Fruit fly (Drosophila melanogaster) whole organism, embryonic: ENCODE results near the gene Sgs1.

ENCODE experiments used
- Atf-2 ChIP-seq: fragments of 200-800 bp; sonication (Bioruptor generic); optimal IDR thresholded peaks from 2 replicates; lab custom pipeline; 2016; ENCODE audit warnings: missing biosample characterization, missing genetic modification characterization
- CG12659 ChIP-seq: fragments of 200-800 bp; sonication (Bioruptor generic); optimal IDR thresholded peaks from 3 replicates; lab custom pipeline; 2017; ENCODE audit warnings: mild to moderate bottlenecking, missing biosample characterization, missing genetic modification reagents, missing genetic modification characterization
- CG14014 ChIP-seq: fragments of 200-800 bp; sonication (Bioruptor generic); IDR thresholded peaks from 2 replicates; pipeline ENCODE4 v1.3.6; 2022; ENCODE audit warnings: missing biosample characterization, missing genetic modification characterization
- CG16813 ChIP-seq: fragments of 200-800 bp; sonication (Bioruptor generic); IDR thresholded peaks from 3 replicates; pipeline ENCODE4 v1.3.6; 2022; ENCODE audit warnings: missing biosample characterization, missing genetic modification characterization; ENCODE audit not compliant: partially characterized antibody
- Hand ChIP-seq: fragments of 200-800 bp; sonication (Bioruptor generic); optimal IDR thresholded peaks from 2 replicates; lab custom pipeline; 2017; ENCODE audit warnings: mild to moderate bottlenecking, missing biosample characterization, missing genetic modification reagents, missing genetic modification characterization
- Hmr ChIP-seq: fragments of 200-800 bp; sonication (Bioruptor generic); optimal IDR thresholded peaks from 3 replicates; lab custom pipeline; 2017; ENCODE audit warnings: mild to moderate bottlenecking, missing biosample characterization, missing genetic modification reagents, missing genetic modification characterization
- Opbp ChIP-seq: fragments of 200-800 bp; sonication (Bioruptor generic); IDR thresholded peaks from 3 replicates; pipeline ENCODE4 v1.3.6; 2022; ENCODE audit warnings: missing biosample characterization, missing genetic modification characterization; ENCODE audit not compliant: partially characterized antibody
- hb ChIP-seq: fragments of 200-800 bp; sonication (Bioruptor generic); IDR thresholded peaks from 3 replicates; pipeline ENCODE4 v1.3.6; 2022; ENCODE audit warnings: missing biosample characterization, missing genetic modification characterization; ENCODE audit not compliant: partially characterized antibody
- seq ChIP-seq: fragments of 200-800 bp; sonication (Bioruptor generic); IDR thresholded peaks from 2 replicates; pipeline ENCODE4 v1.3.6; 2022; ENCODE audit warnings: missing biosample characterization, missing genetic modification characterization
- unc-4 ChIP-seq: fragments of 200-800 bp; sonication (Bioruptor generic); IDR thresholded peaks from 2 replicates; pipeline ENCODE4 v1.3.6; 2022; ENCODE audit warnings: missing biosample characterization, missing genetic modification characterization; ENCODE audit not compliant: partially characterized antibody
- usp ChIP-seq: fragments of >200 bp; optimal IDR thresholded peaks from 2 replicates; lab custom pipeline; 2017; ENCODE audit warnings: missing biosample characterization, missing genetic modification characterization
- yki ChIP-seq: fragments of >200 bp; optimal IDR thresholded peaks from 3 replicates; lab custom pipeline; 2018

DNA sequence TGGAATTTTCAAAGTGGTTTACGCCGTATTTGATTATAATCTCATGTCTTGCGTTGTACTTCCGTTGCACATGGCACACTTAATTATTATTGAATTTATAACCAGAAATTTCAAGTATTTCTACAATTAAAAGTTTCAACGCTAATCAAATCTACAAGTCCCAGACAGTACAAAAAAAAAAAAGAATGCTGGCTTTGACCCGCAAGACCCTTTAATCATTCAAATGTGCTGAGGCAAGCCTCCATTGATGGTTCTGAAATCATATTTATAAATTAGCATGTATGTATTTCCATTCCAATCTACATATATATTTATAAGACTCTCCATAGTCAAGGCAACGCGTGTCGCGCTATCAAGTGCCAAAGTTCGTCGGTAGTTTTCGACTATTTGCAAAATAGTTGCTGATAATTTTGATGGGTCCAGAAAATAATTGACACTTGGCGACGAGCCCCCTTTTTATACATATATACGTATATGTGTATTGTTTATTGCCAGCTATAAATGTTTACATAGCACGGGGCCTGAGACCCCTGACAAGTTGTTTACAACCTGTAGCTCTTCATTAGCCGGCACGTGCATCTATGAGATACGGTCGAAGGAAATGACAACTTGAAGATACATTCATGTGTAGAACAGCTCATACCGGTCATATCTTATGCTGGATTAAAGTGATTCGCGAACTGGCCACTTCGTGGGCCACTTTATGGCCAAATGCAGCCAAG lies 40.6 kb upstream of the Sgs1 start:
- TF ChIP-seq usp (GFP tag; lab: Kevin White, UChicago) = no peak
- TF ChIP-seq CG16813 (GFP tag; lab: Robert Waterston, UW) = 0 out of 3 replicates have a peak, but pooled peaks have one; percentile 8
- no peak for TF ChIP-seq Hmr (GFP tag; lab: Kevin White, UChicago)
- TF ChIP-seq Opbp (GFP tag; lab: Robert Waterston, UW) = no peak
- no peak for TF ChIP-seq hb (GFP tag; lab: Robert Waterston, UW)
- TF ChIP-seq seq (GFP tag; lab: Robert Waterston, UW) = no peak
- TF ChIP-seq CG14014 (GFP tag; lab: Robert Waterston, UW) = no peak
- no peak for TF ChIP-seq unc-4 (GFP tag; lab: Robert Waterston, UW)
- TF ChIP-seq Hand = no peak
- TF ChIP-seq CG12659 (GFP tag; lab: Kevin White, UChicago) = no peak
- TF ChIP-seq yki (lab: Kevin White, UChicago) = no peak
- TF ChIP-seq Atf-2 (GFP tag; lab: Kevin White, UChicago) = no peak
